Fruit fly (Drosophila melanogaster) whole organism, pupa: ENCODE results near the gene Hmgcr.

Experiments used
- CG10348 ChIP-seq: fragments of 200-800 bp; sonication (Bioruptor generic); IDR thresholded peaks from 2 replicates; pipeline ENCODE4 v1.3.6; 2022; ENCODE audit warnings: missing biosample characterization, missing genetic modification characterization
- CG12605 ChIP-seq: fragments of 200-800 bp; sonication (Bioruptor generic); IDR thresholded peaks from 2 replicates; pipeline ENCODE4 v1.3.6; 2022; ENCODE audit warnings: missing biosample characterization, missing genetic modification characterization
- CG13204 ChIP-seq: fragments of 200-800 bp; sonication (Bioruptor generic); optimal IDR thresholded peaks from 2 replicates; lab custom pipeline; 2018; ENCODE audit warnings: missing biosample characterization, mild to moderate bottlenecking, missing genetic modification characterization, moderate library complexity
- CG14655 ChIP-seq: fragments of 200-800 bp; sonication (Bioruptor generic); optimal IDR thresholded peaks from 3 replicates; lab custom pipeline; 2017; ENCODE audit warnings: mild to moderate bottlenecking, missing biosample characterization, missing genetic modification reagents, missing genetic modification characterization
- CG15710 ChIP-seq: fragments of 200-800 bp; sonication (Bioruptor generic); optimal IDR thresholded peaks from 2 replicates; lab custom pipeline; 2018; ENCODE audit warnings: missing biosample characterization, mild to moderate bottlenecking, missing genetic modification characterization, moderate library complexity
- CG17806 ChIP-seq: fragments of 200-800 bp; sonication (Bioruptor generic); optimal IDR thresholded peaks from 2 replicates; lab custom pipeline; 2018; ENCODE audit warnings: missing biosample characterization, mild to moderate bottlenecking, missing genetic modification characterization, moderate library complexity
- CG32121 ChIP-seq: fragments of 200-800 bp; sonication (Bioruptor generic); IDR thresholded peaks from 2 replicates; pipeline ENCODE4 v1.3.6; 2022; ENCODE audit warnings: missing biosample characterization, missing genetic modification characterization
- CG34367 ChIP-seq: fragments of 200-800 bp; sonication (Bioruptor generic); optimal IDR thresholded peaks from 2 replicates; lab custom pipeline; 2018; ENCODE audit warnings: missing biosample characterization, mild to moderate bottlenecking, missing genetic modification characterization
- CG4496 ChIP-seq: fragments of 200-800 bp; sonication (Bioruptor generic); IDR thresholded peaks from 3 replicates; pipeline ENCODE4 v1.3.6; 2022; ENCODE audit warnings: missing biosample characterization, missing genetic modification characterization
- CG8159 ChIP-seq: fragments of 200-800 bp; sonication (Bioruptor generic); optimal IDR thresholded peaks from 3 replicates; lab custom pipeline; 2018; ENCODE audit warnings: missing biosample characterization, mild to moderate bottlenecking, missing genetic modification characterization, moderate library complexity
- CG8301 ChIP-seq: fragments of 200-800 bp; sonication (Bioruptor generic); optimal IDR thresholded peaks from 2 replicates; lab custom pipeline; 2018; ENCODE audit warnings: missing biosample characterization, mild to moderate bottlenecking, missing genetic modification characterization
- CG9948 ChIP-seq: fragments of 200-800 bp; sonication (Bioruptor generic); optimal IDR thresholded peaks from 2 replicates; lab custom pipeline; 2018; ENCODE audit warnings: missing biosample characterization, mild to moderate bottlenecking, missing genetic modification characterization, moderate library complexity
- D1 ChIP-seq: fragments of 200-800 bp; sonication (Bioruptor generic); optimal IDR thresholded peaks from 2 replicates; lab custom pipeline; 2018; ENCODE audit warnings: missing biosample characterization, mild to moderate bottlenecking, missing genetic modification characterization, moderate library complexity
- EcR ChIP-seq: fragments of 200-800 bp; sonication (Bioruptor generic); optimal IDR thresholded peaks from 3 replicates; lab custom pipeline; 2019; ENCODE audit warnings: missing biosample characterization, missing genetic modification characterization, mild to moderate bottlenecking, moderate library complexity, missing genetic modification reagents
- Ets98B ChIP-seq: fragments of 200-800 bp; sonication (Bioruptor generic); IDR thresholded peaks from 2 replicates; pipeline ENCODE4 v1.3.6; 2022; ENCODE audit warnings: missing biosample characterization, missing genetic modification characterization
- Pif1A ChIP-seq: fragments of 200-800 bp; sonication (Bioruptor generic); optimal IDR thresholded peaks from 3 replicates; lab custom pipeline; 2016; ENCODE audit warnings: missing biosample characterization, missing genetic modification characterization
- Pif1B ChIP-seq: fragments of 200-800 bp; sonication (Bioruptor generic); optimal IDR thresholded peaks from 3 replicates; lab custom pipeline; 2016; ENCODE audit warnings: missing biosample characterization, missing genetic modification characterization
- Snoo ChIP-seq: fragments of 200-800 bp; sonication (Bioruptor generic); optimal IDR thresholded peaks from 3 replicates; lab custom pipeline; 2017; ENCODE audit warnings: missing biosample characterization, mild to moderate bottlenecking, missing genetic modification characterization, inconsistent platforms
- fd96Ca ChIP-seq: fragments of 200-800 bp; sonication (Bioruptor generic); IDR thresholded peaks from 3 replicates; pipeline ENCODE4 v1.3.6; 2022; ENCODE audit warnings: missing biosample characterization, missing genetic modification characterization
- gl ChIP-seq: fragments of 200-800 bp; sonication (Bioruptor generic); optimal IDR thresholded peaks from 2 replicates; lab custom pipeline; 2018; ENCODE audit warnings: missing biosample characterization, mild to moderate bottlenecking, missing genetic modification characterization
- rn ChIP-seq: fragments of 200-800 bp; sonication (Bioruptor generic); IDR thresholded peaks from 2 replicates; pipeline ENCODE4 v1.3.6; 2022; ENCODE audit warnings: missing biosample characterization, missing genetic modification characterization

The Hmgcr gene

DNA sequence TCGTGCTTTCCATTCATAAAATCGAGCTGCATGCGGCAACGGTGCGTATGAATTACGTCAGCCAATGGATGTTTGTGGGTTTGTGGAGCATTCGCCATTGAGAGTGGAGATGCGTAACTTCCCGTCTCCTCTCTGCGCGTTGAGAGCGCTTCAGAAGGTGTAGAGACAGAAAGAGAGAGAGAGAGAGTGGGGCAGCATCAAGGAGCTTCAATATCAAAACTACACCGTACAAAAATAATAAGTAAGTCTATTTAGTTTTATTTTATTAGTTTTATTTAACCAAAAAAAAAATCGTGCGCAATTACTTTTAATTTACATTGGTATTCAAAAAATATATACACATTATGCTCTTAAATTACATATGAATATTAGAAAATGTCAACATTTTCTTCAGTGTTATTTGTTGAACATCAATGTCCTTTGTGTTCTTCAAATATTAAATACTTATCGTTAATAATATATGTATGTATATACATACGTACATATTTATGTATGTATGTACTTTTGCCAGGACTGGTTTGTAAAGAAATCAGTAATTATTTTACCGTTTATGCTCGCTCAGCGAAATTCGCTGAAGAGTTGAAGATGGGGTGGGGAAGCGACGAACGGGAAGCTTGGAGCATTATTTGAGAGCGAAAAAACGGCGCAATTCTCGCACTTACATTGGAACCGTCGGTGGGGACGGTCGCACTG is 10.3 kb upstream of the Hmgcr start, which contains the start of gene CG10365:
Gene CG10365 (plus strand): TSS at position 652 of the 693 bp plus-strand sequence.
- TF ChIP-seq D1, result peak; percentile 96
- TF ChIP-seq CG12605 (GFP tag; lab: Robert Waterston, UW), result peak; percentile 93
- TF ChIP-seq Snoo, result peak; percentile 87
- peak; percentile 41 for TF ChIP-seq EcR
- TF ChIP-seq CG32121 (GFP tag; lab: Robert Waterston, UW), result peak; percentile 88
- peak; percentile 89 for TF ChIP-seq CG14655 (GFP tag; lab: Kevin White, UChicago)
- TF ChIP-seq CG8301, result peak; percentile 94
- peak; percentile 96 for TF ChIP-seq CG9948 (tag; lab: Kevin White, UChicago)
- TF ChIP-seq CG15710 (tag; lab: Kevin White, UChicago), result peak; percentile 93
- peak; percentile 90 for TF ChIP-seq CG4496 (GFP tag; lab: Robert Waterston, UW)
- TF ChIP-seq Ets98B (GFP tag; lab: Robert Waterston, UW), result peak; percentile 78
- peak; percentile 56 for TF ChIP-seq Pif1B (GFP tag; lab: Kevin White, UChicago)
- no peak; the same call in 1 of the 2 replicates for TF ChIP-seq CG10348 (GFP tag; lab: Robert Waterston, UW)
- TF ChIP-seq CG17806, result peak; percentile 94
- TF ChIP-seq CG8159 (tag; lab: Kevin White, UChicago), result peak; percentile 97
- TF ChIP-seq CG13204 (GFP tag; lab: Kevin White, UChicago), result peak; percentile 55
- no peak for TF ChIP-seq fd96Ca (GFP tag; lab: Robert Waterston, UW)
- peak; percentile 86 for TF ChIP-seq CG34367 (tag; lab: Kevin White, UChicago)
- TF ChIP-seq rn (GFP tag; lab: Robert Waterston, UW), result peak; percentile 86
- peak; percentile 70 for TF ChIP-seq Pif1A (GFP tag; lab: Kevin White, UChicago)
- TF ChIP-seq gl (tag; lab: Kevin White, UChicago), result peak; percentile 45

DNA sequence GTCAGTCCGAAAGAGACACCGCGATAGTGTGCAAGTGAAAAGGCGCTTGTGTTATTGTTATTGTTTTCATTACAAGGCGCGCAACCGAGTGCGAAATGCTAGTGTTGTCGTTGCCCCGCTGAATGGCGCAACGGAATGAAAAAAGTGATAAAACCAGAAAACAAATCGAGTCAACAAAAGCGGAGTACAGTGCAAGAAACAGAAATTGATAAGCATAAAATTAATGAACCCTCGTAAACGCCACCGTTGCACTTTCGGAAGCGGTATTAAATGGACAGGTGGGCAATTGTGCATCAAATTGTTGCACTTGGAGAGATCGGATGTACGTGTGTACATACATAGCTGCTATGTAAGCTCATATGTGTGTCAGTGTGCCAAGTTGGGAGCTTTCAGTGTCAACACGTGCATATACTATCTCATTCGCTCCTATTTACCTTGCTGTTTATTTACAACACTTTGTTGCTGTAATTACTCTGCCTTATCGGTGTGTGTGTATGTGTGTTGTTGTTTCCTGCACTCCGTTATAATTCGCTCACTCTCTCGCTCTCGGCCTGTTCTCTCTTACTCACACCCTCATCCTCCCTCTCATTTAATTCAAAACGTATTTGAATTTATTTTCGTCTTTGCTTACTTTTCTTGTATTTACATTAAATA is 9.6 kb upstream of the Hmgcr start:
- TF ChIP-seq CG8301 (peak; percentile 40), CG34367 (tag; lab: Kevin White, UChicago) (peak; percentile 41), EcR (peak; percentile 73), CG8159 (tag; lab: Kevin White, UChicago) (peak; percentile 42), fd96Ca (GFP tag; lab: Robert Waterston, UW) (peak; percentile 56), CG13204 (GFP tag; lab: Kevin White, UChicago) (no peak), Snoo (no peak), CG10348 (GFP tag; lab: Robert Waterston, UW) (no peak), CG32121 (GFP tag; lab: Robert Waterston, UW) (peak; percentile 68), CG4496 (GFP tag; lab: Robert Waterston, UW) (peak; percentile 55; the same call in 1 of the 3 replicates), Pif1A (GFP tag; lab: Kevin White, UChicago) (no peak), CG12605 (GFP tag; lab: Robert Waterston, UW) (no peak; the same call in 1 of the 2 replicates), Pif1B (GFP tag; lab: Kevin White, UChicago) (peak; percentile 29), CG15710 (tag; lab: Kevin White, UChicago) (peak; percentile 23), CG9948 (tag; lab: Kevin White, UChicago) (no peak), D1 (no peak), Ets98B (GFP tag; lab: Robert Waterston, UW) (peak; percentile 60), CG17806 (peak; percentile 36), CG14655 (GFP tag; lab: Kevin White, UChicago) (peak; percentile 40), rn (GFP tag; lab: Robert Waterston, UW) (no peak), gl (tag; lab: Kevin White, UChicago) (peak; percentile 79)

DNA sequence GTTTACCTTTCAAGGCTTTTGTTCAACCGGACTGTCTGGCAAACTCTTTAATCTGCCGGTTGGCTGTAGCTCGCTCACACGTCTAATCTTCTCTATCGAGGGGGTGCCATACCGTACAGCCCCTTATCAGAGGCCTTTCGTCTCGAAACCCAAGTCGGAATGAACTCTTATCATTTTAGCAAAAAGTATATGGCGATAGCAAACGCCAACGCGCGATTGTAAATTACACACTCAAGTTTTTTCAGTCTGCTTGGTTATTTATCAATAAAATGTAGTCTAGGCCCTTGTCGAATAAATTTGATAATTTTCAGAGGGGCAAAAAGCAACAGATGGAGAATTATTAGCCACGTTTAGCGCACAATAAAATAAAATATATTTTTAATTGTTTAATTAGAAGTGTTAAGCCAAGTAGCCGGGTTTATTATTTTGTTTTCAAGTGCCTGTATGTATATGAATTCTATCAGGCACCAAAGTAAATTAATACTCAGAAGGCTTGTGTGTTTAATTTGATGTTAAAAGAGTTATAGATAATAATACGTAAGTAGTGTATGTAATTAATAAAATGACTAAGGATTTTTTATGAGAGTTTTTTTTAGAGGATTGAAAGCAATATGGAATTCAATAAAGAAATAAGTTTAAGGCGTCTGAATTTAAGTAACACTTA is 8.1 kb upstream of the Hmgcr start:
- TF ChIP-seq CG8301 (no peak), EcR (peak; percentile 61)

DNA sequence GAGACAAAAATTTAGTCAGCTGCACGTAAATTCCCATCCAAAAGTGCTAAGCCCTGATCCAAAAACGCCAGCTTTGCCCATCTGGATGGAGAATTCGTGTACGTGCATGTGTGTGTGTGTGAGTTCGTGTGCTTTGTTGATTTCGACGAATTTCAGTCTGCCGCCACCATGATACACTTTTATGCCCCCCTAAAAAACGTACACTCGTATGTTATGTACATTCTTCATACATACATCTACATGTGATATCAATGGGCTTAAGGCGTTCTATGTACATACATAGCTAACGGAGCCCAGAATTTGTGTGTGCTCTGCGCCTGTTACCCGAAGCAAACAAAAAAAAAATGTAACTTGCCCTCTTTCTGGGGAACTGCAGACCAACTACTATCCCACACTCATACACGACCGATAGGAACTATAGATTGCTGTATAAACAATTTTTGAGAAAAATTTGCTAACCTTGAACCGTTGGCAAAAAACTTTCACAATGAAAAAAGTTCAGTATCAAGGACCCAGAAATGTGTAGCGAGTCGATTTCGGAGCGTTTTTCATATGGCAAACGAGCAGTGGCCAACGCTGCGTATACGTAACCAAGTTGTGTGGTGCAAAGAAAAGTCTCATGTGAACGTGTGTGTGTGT is 7.3 kb upstream of the Hmgcr start:
- TF ChIP-seq CG8159 (tag; lab: Kevin White, UChicago) (no peak), CG8301 (no peak), CG34367 (tag; lab: Kevin White, UChicago) (no peak), CG12605 (GFP tag; lab: Robert Waterston, UW) (no peak), CG17806 (no peak), CG10348 (GFP tag; lab: Robert Waterston, UW) (no peak), CG14655 (GFP tag; lab: Kevin White, UChicago) (no peak), Pif1B (GFP tag; lab: Kevin White, UChicago) (no peak), CG13204 (GFP tag; lab: Kevin White, UChicago) (no peak), CG9948 (tag; lab: Kevin White, UChicago) (no peak), gl (tag; lab: Kevin White, UChicago) (no peak)
- TF ChIP-seq, all 21 proteins: peak for 0

DNA sequence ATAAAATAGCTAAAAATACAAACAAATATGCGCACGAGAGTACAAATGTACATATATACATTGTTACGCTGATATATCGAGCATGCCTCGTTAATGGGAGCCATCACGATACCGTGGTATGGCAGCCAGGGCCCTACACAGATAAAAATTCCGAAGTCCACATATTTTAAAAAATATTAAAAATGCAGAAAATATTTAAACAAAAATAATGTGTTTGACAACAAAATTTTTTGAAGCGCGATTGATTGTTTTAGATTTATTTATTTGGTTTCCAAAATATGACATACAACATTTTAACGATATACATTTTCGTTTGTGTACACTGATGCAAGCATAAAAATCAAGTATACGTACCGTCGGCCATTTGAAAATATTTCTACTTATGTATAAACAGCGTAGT is 6.4 kb upstream of the Hmgcr start:
- TF ChIP-seq fd96Ca (GFP tag; lab: Robert Waterston, UW) (0 out of 3 replicates have a peak, but pooled peaks have one; percentile 50), rn (GFP tag; lab: Robert Waterston, UW) (peak; percentile 33; the same call in 1 of the 2 replicates), Snoo (peak; percentile 40), CG9948 (tag; lab: Kevin White, UChicago) (peak; percentile 63), Pif1A (GFP tag; lab: Kevin White, UChicago) (peak; percentile 63), CG34367 (tag; lab: Kevin White, UChicago) (peak; percentile 27), CG8159 (tag; lab: Kevin White, UChicago) (peak; percentile 69), CG13204 (GFP tag; lab: Kevin White, UChicago) (no peak), CG32121 (GFP tag; lab: Robert Waterston, UW) (peak; percentile 84), CG4496 (GFP tag; lab: Robert Waterston, UW) (peak; percentile 83), CG10348 (GFP tag; lab: Robert Waterston, UW) (no peak), CG14655 (GFP tag; lab: Kevin White, UChicago) (peak; percentile 67), D1 (no peak), CG8301 (peak; percentile 70), Ets98B (GFP tag; lab: Robert Waterston, UW) (peak; percentile 75), gl (tag; lab: Kevin White, UChicago) (no peak), CG17806 (peak; percentile 34), CG15710 (tag; lab: Kevin White, UChicago) (peak; percentile 60), Pif1B (GFP tag; lab: Kevin White, UChicago) (peak; percentile 45), EcR (no peak), CG12605 (GFP tag; lab: Robert Waterston, UW) (peak; percentile 67)
